Fruit fly (Drosophila melanogaster) whole organism, embryonic: ENCODE data around the gene CG11905.

Experiments
- ATbp ChIP-seq: fragments of 200-800 bp; sonication (Bioruptor generic); optimal IDR thresholded peaks from 2 replicates; lab custom pipeline; 2017; ENCODE audit warnings: missing biosample characterization, mild to moderate bottlenecking, missing genetic modification characterization, missing genetic modification reagents
- Aef1 ChIP-seq: fragments of 200-800 bp; sonication (Bioruptor generic); IDR thresholded peaks from 3 replicates; pipeline ENCODE4 v1.3.6; 2022; ENCODE audit warnings: missing biosample characterization, missing genetic modification characterization
- Atf-2 ChIP-seq: fragments of 200-800 bp; sonication (Bioruptor generic); optimal IDR thresholded peaks from 2 replicates; lab custom pipeline; 2016; ENCODE audit warnings: missing biosample characterization, missing genetic modification characterization
- CG11504 ChIP-seq: fragments of 200-800 bp; sonication (Bioruptor generic); optimal IDR thresholded peaks from 3 replicates; lab custom pipeline; 2019; ENCODE audit warnings: missing biosample characterization, mild to moderate bottlenecking, missing genetic modification characterization, moderate library complexity
- CG11723 ChIP-seq: fragments of 200-800 bp; sonication (Bioruptor generic); optimal IDR thresholded peaks from 2 replicates; lab custom pipeline; 2017; ENCODE audit warnings: missing biosample characterization, mild to moderate bottlenecking, missing genetic modification characterization
- CG12299 ChIP-seq: fragments of 200-800 bp; sonication (Bioruptor generic); optimal IDR thresholded peaks from 2 replicates; lab custom pipeline; 2018; ENCODE audit warnings: missing biosample characterization, mild to moderate bottlenecking, missing genetic modification characterization
- CG1233 ChIP-seq: fragments of 200-800 bp; sonication (Bioruptor generic); optimal IDR thresholded peaks from 4 replicates; lab custom pipeline; 2018; ENCODE audit warnings: missing biosample characterization, mild to moderate bottlenecking, missing genetic modification characterization
- CG13296 ChIP-seq: fragments of 200-800 bp; sonication (Bioruptor generic); optimal IDR thresholded peaks from 3 replicates; lab custom pipeline; 2018; ENCODE audit warnings: missing biosample characterization, mild to moderate bottlenecking, missing genetic modification characterization
- CG14710 ChIP-seq: fragments of 200-800 bp; sonication (Bioruptor generic); optimal IDR thresholded peaks from 3 replicates; lab custom pipeline; 2019; ENCODE audit warnings: missing biosample characterization, mild to moderate bottlenecking, missing genetic modification characterization, moderate library complexity
- CG15011 ChIP-seq: fragments of 200-800 bp; sonication (Bioruptor generic); optimal IDR thresholded peaks from 3 replicates; lab custom pipeline; 2018; ENCODE audit warnings: missing biosample characterization, mild to moderate bottlenecking, missing genetic modification characterization
- CG15073 ChIP-seq: fragments of 200-800 bp; sonication (Bioruptor generic); optimal IDR thresholded peaks from 2 replicates; lab custom pipeline; 2016; ENCODE audit warnings: missing biosample characterization, missing genetic modification characterization
- CG15269 ChIP-seq: fragments of 200-800 bp; sonication (Bioruptor generic); optimal IDR thresholded peaks from 2 replicates; lab custom pipeline; 2018; ENCODE audit warnings: missing biosample characterization, mild to moderate bottlenecking, missing genetic modification characterization, moderate library complexity
- CG15514 ChIP-seq: fragments of 200-800 bp; sonication (Bioruptor generic); optimal IDR thresholded peaks from 3 replicates; lab custom pipeline; 2017; ENCODE audit warnings: missing biosample characterization, missing genetic modification characterization, mild to moderate bottlenecking, moderate library complexity, missing genetic modification reagents
- CG1832 ChIP-seq: fragments of 200-800 bp; sonication (Bioruptor generic); optimal IDR thresholded peaks from 2 replicates; lab custom pipeline; 2017; ENCODE audit warnings: missing biosample characterization, mild to moderate bottlenecking, missing genetic modification characterization, inconsistent platforms
- CG2129 ChIP-seq: fragments of 200-800 bp; sonication (Bioruptor generic); IDR thresholded peaks from 2 replicates; pipeline ENCODE4 v1.3.6; 2022; ENCODE audit warnings: missing biosample characterization, missing genetic modification characterization; ENCODE audit not compliant: partially characterized antibody
- CG2678 ChIP-seq: fragments of 200-800 bp; sonication (Bioruptor generic); optimal IDR thresholded peaks from 3 replicates; lab custom pipeline; 2019; ENCODE audit warnings: missing biosample characterization, mild to moderate bottlenecking, missing genetic modification characterization, moderate library complexity
- CG3281 ChIP-seq: fragments of 200-800 bp; sonication (Bioruptor generic); optimal IDR thresholded peaks from 3 replicates; lab custom pipeline; 2017; ENCODE audit warnings: missing biosample characterization, mild to moderate bottlenecking, missing genetic modification characterization
- CG3995 ChIP-seq: fragments of 200-800 bp; sonication (Bioruptor generic); optimal IDR thresholded peaks from 3 replicates; lab custom pipeline; 2016; ENCODE audit warnings: missing biosample characterization, missing genetic modification characterization
- CG4328 ChIP-seq: fragments of 200-800 bp; sonication (Bioruptor generic); optimal IDR thresholded peaks from 3 replicates; lab custom pipeline; 2017; ENCODE audit warnings: missing biosample characterization, missing genetic modification reagents, missing genetic modification characterization
- CG43689 ChIP-seq: fragments of 200-800 bp; sonication (Bioruptor generic); IDR thresholded peaks from 2 replicates; pipeline ENCODE4 v1.3.6; 2022; ENCODE audit warnings: missing biosample characterization, missing genetic modification characterization
- CG7271 ChIP-seq: fragments of 200-800 bp; sonication (Bioruptor generic); optimal IDR thresholded peaks from 2 replicates; lab custom pipeline; 2018; ENCODE audit warnings: missing biosample characterization, mild to moderate bottlenecking, missing genetic modification characterization, moderate library complexity
- CoRest ChIP-seq: fragments of 200-800 bp; sonication (Bioruptor generic); optimal IDR thresholded peaks from 3 replicates; lab custom pipeline; 2018; ENCODE audit warnings: missing biosample characterization, mild to moderate bottlenecking, missing genetic modification characterization, moderate library complexity
- Dbx ChIP-seq: fragments of 200-800 bp; sonication (Bioruptor generic); IDR thresholded peaks from 3 replicates; pipeline ENCODE4 v1.3.6; 2022; ENCODE audit warnings: missing biosample characterization, missing genetic modification characterization
- Dfd ChIP-seq, 2 experiments: fragments of >200 bp; optimal IDR thresholded peaks; 2 replicates each; lab custom pipeline; 2017; ENCODE audit warnings: missing biosample characterization in 2 of 2, missing genetic modification characterization in 2 of 2
- Dp ChIP-seq: fragments of 200-800 bp; sonication (Bioruptor generic); optimal IDR thresholded peaks from 2 replicates; lab custom pipeline; 2018; ENCODE audit warnings: missing biosample characterization, mild to moderate bottlenecking, missing genetic modification characterization, moderate library complexity
- Dref ChIP-seq: fragments of 200-800 bp; sonication (Bioruptor generic); IDR thresholded peaks from 2 replicates; pipeline ENCODE4 v1.3.6; 2022; ENCODE audit warnings: missing biosample characterization, missing genetic modification characterization
- HHEX ChIP-seq: fragments of 200-800 bp; sonication (Bioruptor generic); optimal IDR thresholded peaks from 3 replicates; lab custom pipeline; 2017; ENCODE audit warnings: missing biosample characterization, mild to moderate bottlenecking, missing genetic modification characterization, missing genetic modification reagents
- Hr3 ChIP-seq: fragments of 200-800 bp; sonication (Bioruptor generic); optimal IDR thresholded peaks from 3 replicates; lab custom pipeline; 2016; ENCODE audit warnings: missing biosample characterization, missing genetic modification characterization
- MESR4 ChIP-seq: fragments of 200-800 bp; sonication (Bioruptor generic); optimal IDR thresholded peaks from 2 replicates; lab custom pipeline; 2018; ENCODE audit warnings: missing biosample characterization, mild to moderate bottlenecking, missing genetic modification characterization, moderate library complexity
- Max ChIP-seq: fragments of 200-800 bp; sonication (Bioruptor generic); optimal IDR thresholded peaks from 2 replicates; lab custom pipeline; 2016; ENCODE audit warnings: missing biosample characterization, mild to moderate bottlenecking, missing genetic modification characterization
- Mrtf ChIP-seq: fragments of 200-800 bp; sonication (Bioruptor generic); IDR thresholded peaks from 3 replicates; pipeline ENCODE4 v1.3.6; 2022; ENCODE audit warnings: missing biosample characterization, missing genetic modification characterization
- Poxn ChIP-seq: fragments of 200-800 bp; sonication (Bioruptor generic); IDR thresholded peaks from 2 replicates; pipeline ENCODE4 v1.3.6; 2022; ENCODE audit warnings: missing biosample characterization, missing genetic modification characterization
- Rfx ChIP-seq: fragments of 200-800 bp; sonication (Bioruptor generic); IDR thresholded peaks from 2 replicates; pipeline ENCODE4 v1.3.6; 2022; ENCODE audit warnings: missing biosample characterization, missing genetic modification characterization
- Sry-β ChIP-seq: fragments of 200-800 bp; sonication (Bioruptor generic); optimal IDR thresholded peaks from 2 replicates; lab custom pipeline; 2018; ENCODE audit warnings: missing biosample characterization, mild to moderate bottlenecking, missing genetic modification characterization, moderate library complexity
- bbx ChIP-seq: fragments of 200-800 bp; sonication (Bioruptor generic); IDR thresholded peaks from 2 replicates; pipeline ENCODE4 v1.3.6; 2022; ENCODE audit warnings: missing biosample characterization, missing genetic modification characterization; ENCODE audit not compliant: partially characterized antibody
- danr ChIP-seq: fragments of 200-800 bp; sonication (Bioruptor generic); IDR thresholded peaks from 2 replicates; pipeline ENCODE4 v1.3.6; 2022; ENCODE audit warnings: missing biosample characterization, missing genetic modification characterization
- dysf ChIP-seq: fragments of 200-800 bp; sonication (Bioruptor generic); IDR thresholded peaks from 3 replicates; pipeline ENCODE4 v1.3.6; 2022; ENCODE audit warnings: missing biosample characterization, missing genetic modification characterization
- ewg ChIP-seq: fragments of 200-800 bp; sonication (Bioruptor generic); optimal IDR thresholded peaks from 3 replicates; lab custom pipeline; 2017; ENCODE audit warnings: mild to moderate bottlenecking, missing biosample characterization, missing genetic modification reagents, missing genetic modification characterization
- grn ChIP-seq: fragments of 200-800 bp; sonication (Bioruptor generic); optimal IDR thresholded peaks from 3 replicates; lab custom pipeline; 2017; ENCODE audit warnings: missing biosample characterization, missing genetic modification characterization
- gro ChIP-seq: fragments of 200-800 bp; sonication (Bioruptor generic); optimal IDR thresholded peaks from 2 replicates; lab custom pipeline; 2016; ENCODE audit warnings: missing biosample characterization, missing genetic modification characterization
- nom ChIP-seq: fragments of 200-800 bp; sonication (Bioruptor generic); optimal IDR thresholded peaks from 2 replicates; lab custom pipeline; 2017; ENCODE audit warnings: missing biosample characterization, missing genetic modification characterization, mild to moderate bottlenecking, moderate library complexity, missing genetic modification reagents
- otp ChIP-seq: fragments of 200-800 bp; sonication (Bioruptor generic); IDR thresholded peaks from 3 replicates; pipeline ENCODE4, ENCODE4 v1.3.6; 2022; ENCODE audit warnings: missing biosample characterization, missing genetic modification characterization
- phol ChIP-seq: fragments of 200-800 bp; sonication (Bioruptor generic); optimal IDR thresholded peaks from 3 replicates; lab custom pipeline; 2018; ENCODE audit warnings: missing biosample characterization, mild to moderate bottlenecking, missing genetic modification characterization, moderate library complexity
- sd ChIP-seq: fragments of 200-800 bp; sonication (Bioruptor generic); optimal IDR thresholded peaks from 3 replicates; lab custom pipeline; 2018; ENCODE audit warnings: missing biosample characterization, mild to moderate bottlenecking, missing genetic modification characterization, moderate library complexity
- sens ChIP-seq: fragments of 200-800 bp; sonication (Bioruptor generic); peaks from one replicate; lab custom pipeline; 2016; ENCODE audit warnings: missing biosample characterization, missing genetic modification characterization
- slp2 ChIP-seq: fragments of 200-800 bp; sonication (Bioruptor generic); optimal IDR thresholded peaks from 2 replicates; lab custom pipeline; 2016; ENCODE audit warnings: missing biosample characterization, missing genetic modification characterization
- ssp ChIP-seq: fragments of 200-800 bp; sonication (Bioruptor generic); IDR thresholded peaks from 2 replicates; pipeline ENCODE4 v1.3.6; 2022; ENCODE audit warnings: missing biosample characterization, missing genetic modification characterization
- sug ChIP-seq: fragments of 200-800 bp; optimal IDR thresholded peaks from 2 replicates; lab custom pipeline; 2019; ENCODE audit warnings: missing biosample characterization, mild to moderate bottlenecking, missing genetic modification characterization, moderate library complexity
- tna ChIP-seq: fragments of 200-800 bp; sonication (Bioruptor generic); IDR thresholded peaks from 2 replicates; pipeline ENCODE4 v1.3.6; 2022; ENCODE audit warnings: missing biosample characterization, missing genetic modification characterization; ENCODE audit not compliant: partially characterized antibody
- vfl ChIP-seq: fragments of 200-800 bp; sonication (Bioruptor generic); optimal IDR thresholded peaks from 2 replicates; lab custom pipeline; 2016; ENCODE audit warnings: missing biosample characterization, missing genetic modification characterization
- wek ChIP-seq: fragments of 200-800 bp; sonication (Bioruptor generic); optimal IDR thresholded peaks from 3 replicates; lab custom pipeline; 2018; ENCODE audit warnings: missing biosample characterization, mild to moderate bottlenecking, missing genetic modification characterization, moderate library complexity

Gene CG11905

DNA sequence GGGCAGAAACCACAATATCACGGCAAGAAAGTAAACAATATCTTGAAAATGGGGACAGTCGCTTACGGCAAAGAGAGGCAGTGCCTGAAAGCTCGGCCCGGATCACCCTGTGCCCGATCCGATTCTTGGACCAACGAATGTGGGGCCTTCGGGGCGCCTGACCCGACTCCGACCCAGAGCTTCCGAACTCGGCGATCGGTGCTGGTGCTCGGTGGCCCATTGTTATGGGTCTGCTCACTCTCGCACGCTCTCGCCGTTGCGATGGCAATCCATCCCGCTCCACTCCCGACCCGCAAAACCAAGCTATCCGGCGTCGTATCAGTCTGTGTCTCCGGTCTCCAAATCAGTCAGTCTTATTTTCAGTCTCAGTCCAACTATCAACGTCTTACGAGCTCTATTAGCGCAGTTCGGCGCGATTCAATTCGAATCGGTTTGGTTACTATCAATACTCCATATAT is 34.3 kb upstream of the CG11905 start, which contains the start of gene Exn (continued):
- TF ChIP-seq CG43689 (no peak), CG15269 (tag; lab: Kevin White, UChicago) (no peak), Max (GFP tag; lab: Kevin White, UChicago) (no peak), dysf (GFP tag; lab: Robert Waterston, UW) (0 out of 3 replicates have a peak, but pooled peaks have one; percentile 22), CG11723 (GFP tag; lab: Kevin White, UChicago) (no peak), CG3281 (GFP tag; lab: Kevin White, UChicago) (no peak), phol (tag; lab: Kevin White, UChicago) (no peak), sd (tag; lab: Kevin White, UChicago) (no peak), Dbx (peak; percentile 47; the same call in 1 of the 3 replicates), CG1233 (GFP tag; lab: Kevin White, UChicago) (no peak), MESR4 (GFP tag; lab: Kevin White, UChicago) (no peak), nom (GFP tag; lab: Kevin White, UChicago) (peak; percentile 24), sug (tag; lab: Kevin White, UChicago) (peak; percentile 66), CG3995 (GFP tag; lab: Kevin White, UChicago) (no peak), CG4328 (GFP tag; lab: Kevin White, UChicago) (no peak), Dref (GFP tag; lab: Robert Waterston, UW) (no peak), ewg (GFP tag; lab: Kevin White, UChicago) (no peak), CG2129 (no peak), CG14710 (tag; lab: Kevin White, UChicago) (no peak), Hr3 (GFP tag; lab: Kevin White, UChicago) (no peak), gro (peak; percentile 13), tna (GFP tag; lab: Robert Waterston, UW) (peak; percentile 33; the same call in 1 of the 2 replicates), CG2678 (tag; lab: Kevin White, UChicago) (no peak), otp (GFP tag; lab: Robert Waterston, UW) (no peak), CG1832 (GFP tag; lab: Kevin White, UChicago) (no peak), Dp (GFP tag; lab: Kevin White, UChicago) (no peak), CG15073 (GFP tag; lab: Kevin White, UChicago) (no peak), Mrtf (no peak), Sry-β (GFP tag; lab: Kevin White, UChicago) (no peak), Aef1 (GFP tag; lab: Robert Waterston, UW) (no peak), ATbp (no peak), HHEX (GFP tag; lab: Kevin White, UChicago) (peak; percentile 58), Dfd (GFP tag; optimal IDR thresholded peaks at IDR 0.05; lab: Kevin White, UChicago) (no peak), CG15011 (GFP tag; lab: Kevin White, UChicago) (no peak), CG11504 (no peak), CoRest (tag; lab: Kevin White, UChicago) (no peak), CG13296 (GFP tag; lab: Kevin White, UChicago) (peak; percentile 39), bbx (GFP tag; lab: Robert Waterston, UW) (peak; percentile 48; the same call in 1 of the 2 replicates), CG12299 (tag; lab: Kevin White, UChicago) (peak; percentile 8), CG7271 (tag; lab: Kevin White, UChicago) (no peak), Atf-2 (GFP tag; lab: Kevin White, UChicago) (no peak), sens (GFP tag; lab: Kevin White, UChicago) (peak; percentile 66), Poxn (GFP tag; lab: Robert Waterston, UW) (no peak), danr (no peak), ssp (no peak), Rfx (peak; percentile 59), wek (no peak), vfl (no peak), slp2 (no peak), CG15514 (GFP tag; lab: Kevin White, UChicago) (no peak), grn (peak; percentile 65)
